Fruit fly (Drosophila melanogaster): ENCODE results near the gene PolE1.
A peak's percentile ranks its signal among the peaks of the same experiment; 100 is the strongest.

The PolE1 gene

DNA sequence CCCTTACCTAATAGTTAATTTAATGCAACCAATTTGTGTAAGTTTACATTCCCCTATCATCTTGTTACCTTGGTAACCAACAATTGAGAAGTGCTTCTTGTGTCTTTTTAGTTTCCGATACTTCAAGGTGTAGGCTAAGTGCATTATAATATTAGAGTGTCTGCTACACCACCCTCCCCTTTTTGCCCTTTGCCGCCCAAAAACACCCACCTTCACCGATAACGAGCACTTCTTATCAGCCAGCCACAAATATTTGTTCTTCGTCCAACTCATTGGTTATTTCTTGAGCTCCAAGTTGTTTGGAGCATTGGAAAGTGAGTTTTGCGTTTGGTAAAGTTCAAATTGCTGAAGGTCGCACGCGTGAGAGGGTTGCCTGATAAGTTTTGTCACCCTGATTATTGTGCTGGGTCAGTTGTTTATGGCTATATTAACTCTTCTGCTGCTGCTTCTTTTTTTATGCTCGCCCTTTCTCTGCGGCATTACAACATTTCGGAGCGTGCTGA, 16.0 kb upstream of the PolE1 start (continued):
- TF ChIP-seq cad (GFP tag; optimal IDR thresholded peaks at IDR 0.05): no peak
- TF ChIP-seq Neu2 (GFP tag; optimal IDR thresholded peaks at IDR 0.05; ENCODE audit: borderline replicate concordance): no peak
- no peak for TF ChIP-seq CG6854 (GFP tag; optimal IDR thresholded peaks at IDR 0.05)
- no peak for TF ChIP-seq Fer3 (tag; optimal IDR thresholded peaks at IDR 0.05)
- TF ChIP-seq CG5953 (GFP tag; IDR thresholded peaks at IDR 0.05): no peak
- TF ChIP-seq Dll (GFP tag; IDR thresholded peaks at IDR 0.05; ENCODE audit: partially characterized antibody): no peak
- TF ChIP-seq sisA (GFP tag; IDR thresholded peaks at IDR 0.05): no peak
- no peak for TF ChIP-seq Meics (GFP tag; optimal IDR thresholded peaks at IDR 0.05)
- no peak for TF ChIP-seq Camta (GFP tag; optimal IDR thresholded peaks at IDR 0.05)
- no peak for TF ChIP-seq abd-A (tag; optimal IDR thresholded peaks at IDR 0.05)
- TF ChIP-seq fd64A (GFP tag; optimal IDR thresholded peaks at IDR 0.05): no peak
- no peak for TF ChIP-seq zf30C (GFP tag; optimal IDR thresholded peaks at IDR 0.05)
- TF ChIP-seq stc (GFP tag; IDR thresholded peaks at IDR 0.05): no peak
- TF ChIP-seq CG8765 (GFP tag; IDR thresholded peaks at IDR 0.05): no peak
- no peak for TF ChIP-seq CG17186 (GFP tag; optimal IDR thresholded peaks at IDR 0.05)
- no peak for TF ChIP-seq vfl (GFP tag; optimal IDR thresholded peaks at IDR 0.05)
- TF ChIP-seq CG1792 (GFP tag; optimal IDR thresholded peaks at IDR 0.05): no peak
- no peak for TF ChIP-seq stwl (tag; optimal IDR thresholded peaks at IDR 0.05)
- TF ChIP-seq gt (GFP tag; IDR thresholded peaks at IDR 0.05): no peak
- TF ChIP-seq CG13424 (tag; optimal IDR thresholded peaks at IDR 0.05): no peak
- no peak for TF ChIP-seq CG12942 (GFP tag; optimal IDR thresholded peaks at IDR 0.05)
- peak; percentile 53; the same call in 1 of the 2 replicates for TF ChIP-seq rib (GFP tag; IDR thresholded peaks at IDR 0.05)
- TF ChIP-seq Dek (tag; optimal IDR thresholded peaks at IDR 0.05): no peak
- no peak for TF ChIP-seq dmrt99B (tag; optimal IDR thresholded peaks at IDR 0.05)
- TF ChIP-seq CG10565 (GFP tag; optimal IDR thresholded peaks at IDR 0.05): no peak
- TF ChIP-seq dati (GFP tag; IDR thresholded peaks at IDR 0.05): no peak
- TF ChIP-seq en (GFP tag; optimal IDR thresholded peaks at IDR 0.05): no peak
- no peak for TF ChIP-seq CG33213 (GFP tag; optimal IDR thresholded peaks at IDR 0.05)
- TF ChIP-seq gce (GFP tag; IDR thresholded peaks at IDR 0.05): no peak
- 0 out of 2 replicates have a peak, but pooled peaks have one; percentile 28 for TF ChIP-seq Bgb (GFP tag; IDR thresholded peaks at IDR 0.05; ENCODE audit: partially characterized antibody)
- TF ChIP-seq Awh (GFP tag; IDR thresholded peaks at IDR 0.05): no peak
- 0 out of 2 replicates have a peak, but pooled peaks have one; percentile 39 for TF ChIP-seq CG16779 (GFP tag; IDR thresholded peaks at IDR 0.05)
- no peak for TF ChIP-seq zen (tag; optimal IDR thresholded peaks at IDR 0.05)
- no peak for TF ChIP-seq phol (tag; optimal IDR thresholded peaks at IDR 0.05)
- TF ChIP-seq NC2α (GFP tag; optimal IDR thresholded peaks at IDR 0.05): no peak
- TF ChIP-seq CG4730 (GFP tag; IDR thresholded peaks at IDR 0.05): no peak
- TF ChIP-seq E2f1 (GFP tag; IDR thresholded peaks at IDR 0.05): 0 out of 2 replicates have a peak, but pooled peaks have one; percentile 9
- TF ChIP-seq CG9609 (GFP tag; optimal IDR thresholded peaks at IDR 0.05): peak; percentile 13
- no peak for TF ChIP-seq ara (GFP tag; IDR thresholded peaks at IDR 0.05)
- no peak for TF ChIP-seq CG14860 (GFP tag; IDR thresholded peaks at IDR 0.05; ENCODE audit: partially characterized antibody)
- peak; percentile 30; the same call in 1 of the 2 replicates for TF ChIP-seq slbo (GFP tag; IDR thresholded peaks at IDR 0.05)
- TF ChIP-seq Dp (GFP tag; optimal IDR thresholded peaks at IDR 0.05): no peak
- no peak for TF ChIP-seq tap (tag; optimal IDR thresholded peaks at IDR 0.05)
- TF ChIP-seq CG8924 (tag; optimal IDR thresholded peaks at IDR 0.05): no peak
- no peak for TF ChIP-seq CTCF (GFP tag; optimal IDR thresholded peaks at IDR 0.05)
- no peak for TF ChIP-seq Mes4 (GFP tag; optimal IDR thresholded peaks at IDR 0.05)
- TF ChIP-seq CG7271 (tag; optimal IDR thresholded peaks at IDR 0.05): no peak
- TF ChIP-seq sim (GFP tag; IDR thresholded peaks at IDR 0.05): no peak
- TF ChIP-seq toy (GFP tag; IDR thresholded peaks at IDR 0.05): no peak
- TF ChIP-seq Mrtf (GFP tag; IDR thresholded peaks at IDR 0.05): no peak
- no peak for TF ChIP-seq pfk (GFP tag; optimal IDR thresholded peaks at IDR 0.05)
- no peak for TF ChIP-seq Dfd (GFP tag; optimal IDR thresholded peaks at IDR 0.05)
